Worm (Caenorhabditis elegans): Measurements from ENCODE around the gene C49F5.13.

C49F5.13 gene

DNA sequence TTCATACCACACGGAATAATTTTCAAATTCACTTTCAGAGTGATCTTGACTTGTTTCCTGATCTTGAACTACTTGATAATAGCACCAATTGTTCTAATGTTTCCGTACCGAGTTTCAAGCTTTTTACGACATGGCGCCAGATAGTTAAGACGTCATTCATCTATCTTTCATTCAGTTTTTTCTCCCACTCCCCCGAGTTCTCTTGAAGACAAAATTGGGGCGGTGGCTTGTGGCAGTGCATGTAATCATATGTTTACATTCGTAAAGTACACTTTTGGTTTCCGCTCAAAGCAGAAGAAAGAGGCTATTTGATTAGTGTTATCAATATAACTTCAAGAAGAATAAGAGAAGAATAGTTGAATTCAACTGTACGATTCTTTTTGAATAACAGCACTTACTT, 38.4 kb downstream of the C49F5.13 start:
- TF ChIP-seq him-1 (tag; optimal IDR thresholded peaks at IDR 0.05), result no peak
- no peak for TF ChIP-seq dao-5 (tag; optimal IDR thresholded peaks at IDR 0.05)
- no peak for TF ChIP-seq W03F9.2 (tag; optimal IDR thresholded peaks at IDR 0.05)

DNA sequence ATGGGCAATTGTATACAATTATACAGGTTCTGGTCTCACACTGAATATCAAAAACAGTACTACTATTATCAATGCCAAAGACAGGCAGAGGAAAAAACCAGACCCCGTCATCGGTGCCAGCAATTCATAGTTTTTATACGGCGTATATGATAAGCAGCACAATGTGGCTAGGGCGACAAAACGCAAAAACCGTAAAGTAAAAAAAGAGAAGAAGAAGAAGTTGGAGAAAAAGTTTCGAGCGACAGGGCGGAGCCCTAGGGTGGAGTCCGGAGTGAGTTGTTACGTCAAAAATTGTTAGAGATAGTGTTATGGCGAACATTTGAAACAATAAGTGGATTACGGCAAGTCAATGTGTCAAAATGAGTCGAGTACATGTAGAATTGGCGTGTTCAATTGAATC, 40.4 kb downstream of the C49F5.13 start:
- TF ChIP-seq him-1 (tag; optimal IDR thresholded peaks at IDR 0.05) (no peak), dao-5 (tag; optimal IDR thresholded peaks at IDR 0.05) (no peak), W03F9.2 (tag; optimal IDR thresholded peaks at IDR 0.05) (no peak)

DNA sequence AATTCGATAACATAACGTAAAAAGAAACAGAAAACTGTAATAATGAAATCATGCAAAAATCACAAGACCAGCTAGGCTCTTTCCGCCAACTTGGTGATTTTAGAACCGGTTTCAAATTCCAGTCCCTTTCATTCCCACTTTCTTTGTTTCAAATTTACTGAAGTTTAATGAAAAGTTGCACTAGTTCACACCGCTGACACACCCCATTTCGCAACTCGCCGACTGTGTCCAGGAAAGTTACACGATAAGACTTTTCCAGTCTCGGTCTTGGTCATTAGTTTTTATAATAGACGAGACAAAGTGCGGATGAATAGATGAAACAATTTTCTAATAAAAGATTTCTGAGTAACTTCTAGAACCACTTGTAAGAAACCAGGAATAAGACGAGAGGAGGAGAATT, 42.8 kb downstream of the C49F5.13 start:
- TF ChIP-seq dao-5 (tag; optimal IDR thresholded peaks at IDR 0.05) (no peak), W03F9.2 (tag; optimal IDR thresholded peaks at IDR 0.05) (no peak), him-1 (tag; optimal IDR thresholded peaks at IDR 0.05) (no peak)

DNA sequence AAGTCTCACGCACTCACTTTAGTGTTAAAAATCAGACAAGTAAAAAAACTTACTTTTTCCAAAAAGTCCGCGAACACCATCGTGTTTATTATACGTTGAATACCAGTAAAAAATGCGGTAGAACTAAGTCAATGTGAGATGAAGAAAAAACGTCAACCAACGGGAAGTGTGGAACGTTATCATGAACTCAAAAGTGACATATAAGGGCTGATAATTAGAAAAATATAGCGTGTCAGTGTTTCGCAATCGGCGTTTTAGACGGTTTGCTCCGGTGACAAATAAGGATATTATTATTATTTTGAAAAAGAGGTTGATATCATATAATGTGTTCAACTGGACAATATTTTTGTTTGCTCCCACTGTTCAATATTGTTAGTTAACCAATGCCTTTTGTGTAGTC, 43.7 kb downstream of the C49F5.13 start:
- TF ChIP-seq dao-5 (tag; optimal IDR thresholded peaks at IDR 0.05) (no peak), W03F9.2 (tag; optimal IDR thresholded peaks at IDR 0.05) (no peak), him-1 (tag; optimal IDR thresholded peaks at IDR 0.05) (no peak)

DNA sequence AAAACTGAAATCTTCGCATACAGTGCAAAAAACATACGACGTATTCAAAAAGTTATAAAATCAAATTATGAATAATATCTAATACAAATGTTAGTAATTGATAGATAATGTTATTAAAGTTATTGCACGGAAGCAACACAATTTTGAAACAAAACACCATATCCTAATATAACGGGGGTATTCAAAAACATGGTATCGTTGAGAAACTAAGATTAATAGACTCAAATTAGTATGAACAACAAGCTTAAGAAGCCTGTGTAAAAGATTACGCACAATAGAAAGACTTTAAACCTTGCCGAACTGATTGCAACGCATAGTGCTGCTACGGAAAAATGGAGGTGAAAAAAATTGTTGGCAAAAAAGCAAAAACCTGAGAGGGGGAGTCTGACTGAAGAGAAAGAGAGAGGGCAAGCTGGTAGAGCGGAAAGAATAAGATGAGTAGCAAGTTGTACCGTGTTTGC, 44.3 kb downstream of the C49F5.13 start, which contains the start of gene sma-5:
Gene sma-5, minus strand, starts transcription at position 51 of the 461 bp plus-strand sequence.
- no peak for TF ChIP-seq W03F9.2 (tag; optimal IDR thresholded peaks at IDR 0.05)
- no peak for TF ChIP-seq him-1 (tag; optimal IDR thresholded peaks at IDR 0.05)
- TF ChIP-seq dao-5 (tag; optimal IDR thresholded peaks at IDR 0.05), result no peak

DNA sequence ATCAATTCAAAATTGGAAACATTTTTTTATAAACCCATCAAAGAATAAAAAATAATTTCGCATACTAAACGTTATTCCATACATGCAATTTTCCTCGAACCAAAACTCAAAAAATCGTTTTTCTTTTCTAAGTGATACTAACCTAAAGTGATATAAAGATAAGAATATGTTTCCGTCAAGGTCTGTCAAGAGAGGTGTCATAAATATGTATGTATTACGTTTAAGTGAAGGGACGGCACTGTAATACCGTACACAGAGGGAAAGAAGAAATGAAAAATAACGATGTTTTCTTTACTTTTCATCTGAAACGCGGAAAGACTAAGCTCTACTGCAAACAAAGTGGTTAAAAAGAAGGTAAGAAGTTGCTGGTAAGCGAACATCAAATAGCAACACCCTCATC, 45.3 kb downstream of the C49F5.13 start:
- TF ChIP-seq W03F9.2 (tag; optimal IDR thresholded peaks at IDR 0.05) (no peak), him-1 (tag; optimal IDR thresholded peaks at IDR 0.05) (no peak), dao-5 (tag; optimal IDR thresholded peaks at IDR 0.05) (no peak)

DNA sequence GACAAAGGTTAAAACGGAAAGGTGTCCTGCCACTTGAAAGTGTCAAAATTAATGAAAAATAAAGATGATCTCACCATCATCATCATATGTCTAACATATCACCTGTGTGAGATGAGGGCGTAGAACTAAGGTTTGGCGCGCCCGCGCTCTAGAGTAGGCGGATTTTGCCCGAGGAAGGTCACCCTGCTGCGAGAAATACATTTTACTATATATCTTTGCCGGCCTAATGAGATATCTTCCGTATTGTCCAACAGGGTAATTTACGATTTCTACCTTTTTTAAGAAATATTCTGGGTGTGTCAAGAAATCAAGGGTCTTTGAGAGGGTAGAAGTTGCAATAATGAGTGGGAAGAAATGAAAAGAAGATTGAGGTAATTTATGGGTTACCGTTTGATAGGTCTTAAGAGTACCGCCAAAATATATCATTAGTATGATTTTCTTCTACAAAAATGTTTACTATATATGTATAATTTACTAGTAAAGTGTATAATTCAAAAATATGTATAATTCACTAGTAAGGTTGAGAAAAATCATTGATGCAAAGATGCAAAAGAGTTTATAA, 46.8 kb downstream of the C49F5.13 start:
- TF ChIP-seq W03F9.2 (tag; optimal IDR thresholded peaks at IDR 0.05) (no peak), dao-5 (tag; optimal IDR thresholded peaks at IDR 0.05) (no peak), him-1 (tag; optimal IDR thresholded peaks at IDR 0.05) (no peak)

All from whole organism, L4/young adult.